Fruit fly (Drosophila melanogaster) whole organism: Measurements from ENCODE around the gene CG34453.

Source experiments
- CG8478 ChIP-seq: fragments of >200 bp; optimal IDR thresholded peaks from 2 replicates; lab custom pipeline; 2018; ENCODE audit warnings: inconsistent platforms
- Dll ChIP-seq: fragments of >200 bp; optimal IDR thresholded peaks from 2 replicates; lab custom pipeline; 2017
- EcR ChIP-seq, 2 experiments: fragments of >200 bp; optimal IDR thresholded peaks; 2 replicates each; lab custom pipeline; 2017; ENCODE audit warnings: missing biosample characterization in 2 of 2, missing genetic modification characterization in 2 of 2, missing genetic modification reagents in 2 of 2
- pan ChIP-seq: fragments of >200 bp; optimal IDR thresholded peaks from 2 replicates; lab custom pipeline; 2017
- psq ChIP-seq: fragments of >200 bp; optimal IDR thresholded peaks from 2 replicates; lab custom pipeline; 2017
- usp ChIP-seq: fragments of >200 bp; optimal IDR thresholded peaks from 2 replicates; lab custom pipeline; 2017; ENCODE audit warnings: missing biosample characterization, missing genetic modification characterization, mixed read lengths

DNA sequence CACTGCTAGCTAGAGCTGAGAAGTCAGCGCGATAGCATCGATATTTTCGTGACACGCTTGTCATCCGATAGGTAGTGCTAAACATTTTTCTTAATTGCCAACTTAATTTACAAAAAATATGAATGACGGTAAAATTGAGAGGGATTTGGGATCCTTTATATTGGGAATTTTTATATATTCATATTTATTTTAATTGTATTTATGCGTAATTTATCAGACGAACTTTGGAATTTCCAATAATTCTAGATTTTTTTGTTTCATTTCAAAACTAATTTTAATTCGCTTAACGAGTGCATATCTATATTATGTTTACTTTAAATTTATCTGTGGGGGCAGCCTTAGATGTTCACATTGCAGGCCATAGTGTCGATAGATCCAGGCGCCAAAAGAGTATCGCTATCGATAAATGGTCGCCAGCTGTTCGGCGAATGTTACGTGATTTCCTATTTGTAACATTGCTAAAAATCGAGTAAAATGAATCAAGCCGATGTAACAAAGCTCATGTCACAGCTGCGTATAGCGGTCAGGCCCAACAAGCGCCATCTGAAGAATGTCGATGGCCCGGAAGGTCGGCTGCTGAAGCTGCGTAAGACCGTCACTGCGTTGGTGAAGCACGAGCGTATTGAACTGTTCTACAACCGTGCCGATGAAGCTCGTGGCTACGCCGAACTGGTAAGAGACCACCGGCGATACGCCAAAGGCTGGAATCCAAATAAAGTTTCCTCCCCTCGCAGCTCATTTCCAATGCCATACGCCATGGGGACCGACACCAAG lies 31.4 kb upstream of the CG34453 start, which contains the start of the genes Tudor-SN and mRpL17:
- TF ChIP-seq psq (lab: Kevin White, UChicago), result no peak
- no peak for TF ChIP-seq usp
- no peak for TF ChIP-seq CG8478
- no peak for TF ChIP-seq pan (lab: Kevin White, UChicago)
- no peak for TF ChIP-seq Dll (lab: Kevin White, UChicago)
- no peak for TF ChIP-seq EcR (GFP tag; optimal IDR thresholded peaks at IDR 0.05; lab: Kevin White, UChicago)
